Fruit fly (Drosophila melanogaster) whole organism, embryonic: ENCODE data around the gene Cyp18a1.

Experiments
- Atf6 ChIP-seq: fragments of 200-800 bp; sonication (Bioruptor generic); IDR thresholded peaks from 2 replicates; pipeline ENCODE4 v1.3.6; 2022; ENCODE audit warnings: missing biosample characterization, missing genetic modification characterization
- CG1024 ChIP-seq: fragments of 200-800 bp; sonication (Bioruptor generic); IDR thresholded peaks from 2 replicates; pipeline ENCODE4 v1.3.6; 2022; ENCODE audit warnings: missing biosample characterization, missing genetic modification characterization
- CG11085 ChIP-seq: fragments of 200-800 bp; sonication (Bioruptor generic); IDR thresholded peaks from 2 replicates; pipeline ENCODE4 v1.3.6; 2022; ENCODE audit warnings: missing biosample characterization, missing genetic modification characterization
- CG14710 ChIP-seq: fragments of 200-800 bp; sonication (Bioruptor generic); optimal IDR thresholded peaks from 3 replicates; lab custom pipeline; 2019; ENCODE audit warnings: missing biosample characterization, mild to moderate bottlenecking, missing genetic modification characterization, moderate library complexity
- CG15269 ChIP-seq: fragments of 200-800 bp; sonication (Bioruptor generic); optimal IDR thresholded peaks from 2 replicates; lab custom pipeline; 2018; ENCODE audit warnings: missing biosample characterization, mild to moderate bottlenecking, missing genetic modification characterization, moderate library complexity
- CG16779 ChIP-seq: fragments of 200-800 bp; sonication (Bioruptor generic); IDR thresholded peaks from 2 replicates; pipeline ENCODE4 v1.3.6; 2022; ENCODE audit warnings: missing biosample characterization, missing genetic modification characterization
- CG1832 ChIP-seq: fragments of 200-800 bp; sonication (Bioruptor generic); optimal IDR thresholded peaks from 2 replicates; lab custom pipeline; 2017; ENCODE audit warnings: missing biosample characterization, mild to moderate bottlenecking, missing genetic modification characterization, inconsistent platforms
- CG34224 ChIP-seq: fragments of 200-800 bp; sonication (Bioruptor generic); IDR thresholded peaks from 3 replicates; pipeline ENCODE4 v1.3.6; 2022; ENCODE audit warnings: missing biosample characterization, missing genetic modification characterization; ENCODE audit not compliant: partially characterized antibody
- CG3838 ChIP-seq: fragments of 200-800 bp; sonication (Bioruptor generic); optimal IDR thresholded peaks from 3 replicates; lab custom pipeline; 2016; ENCODE audit warnings: missing biosample characterization, missing genetic modification characterization
- CG4617 ChIP-seq: fragments of 200-800 bp; sonication (Bioruptor generic); optimal IDR thresholded peaks from 3 replicates; lab custom pipeline; 2016; ENCODE audit warnings: missing biosample characterization, missing genetic modification characterization, borderline replicate concordance
- CG6254 ChIP-seq: fragments of 200-800 bp; sonication (Bioruptor generic); optimal IDR thresholded peaks from 3 replicates; lab custom pipeline; 2017; ENCODE audit warnings: mild to moderate bottlenecking, missing biosample characterization, missing genetic modification reagents, missing genetic modification characterization
- CG7556 ChIP-seq: fragments of 200-800 bp; sonication (Bioruptor generic); optimal IDR thresholded peaks from 2 replicates; lab custom pipeline; 2017; ENCODE audit warnings: missing biosample characterization, mild to moderate bottlenecking, missing genetic modification characterization
- CG7786 ChIP-seq: fragments of 200-800 bp; sonication (Bioruptor generic); optimal IDR thresholded peaks from 2 replicates; lab custom pipeline; 2016; ENCODE audit warnings: missing biosample characterization, missing genetic modification characterization
- CG8388 ChIP-seq: fragments of 200-800 bp; sonication (Bioruptor generic); optimal IDR thresholded peaks from 2 replicates; lab custom pipeline; 2019; ENCODE audit warnings: missing biosample characterization, mild to moderate bottlenecking, missing genetic modification characterization, moderate library complexity
- CG9215 ChIP-seq: fragments of 200-800 bp; sonication (Bioruptor generic); IDR thresholded peaks from 2 replicates; pipeline ENCODE4 v1.3.6; 2022; ENCODE audit warnings: missing biosample characterization, missing genetic modification characterization
- Camta ChIP-seq: fragments of 200-800 bp; sonication (Bioruptor generic); optimal IDR thresholded peaks from 2 replicates; lab custom pipeline; 2016; ENCODE audit warnings: missing biosample characterization, missing genetic modification characterization
- D19A ChIP-seq: fragments of 200-800 bp; optimal IDR thresholded peaks from 3 replicates; lab custom pipeline; 2019; ENCODE audit warnings: missing biosample characterization, mild to moderate bottlenecking, missing genetic modification characterization, moderate library complexity
- Dll ChIP-seq: fragments of 200-800 bp; sonication (Bioruptor generic); IDR thresholded peaks from 4 replicates; pipeline ENCODE4 v1.3.6; 2022; ENCODE audit warnings: missing biosample characterization, missing genetic modification characterization; ENCODE audit not compliant: partially characterized antibody
- Doc2 ChIP-seq: fragments of 200-800 bp; sonication (Bioruptor generic); IDR thresholded peaks from 2 replicates; pipeline ENCODE4 v1.3.6; 2022; ENCODE audit warnings: missing biosample characterization, missing genetic modification characterization
- Ets65A ChIP-seq: fragments of 200-800 bp; sonication (Bioruptor generic); peaks from one replicate; lab custom pipeline; 2016; ENCODE audit warnings: missing biosample characterization, missing genetic modification characterization
- Ets97D ChIP-seq: fragments of 200-800 bp; sonication (Bioruptor generic); optimal IDR thresholded peaks from 3 replicates; lab custom pipeline; 2016; ENCODE audit warnings: missing biosample characterization, missing genetic modification characterization
- Fer2 ChIP-seq: fragments of 200-800 bp; sonication (Bioruptor generic); optimal IDR thresholded peaks from 2 replicates; lab custom pipeline; 2018; ENCODE audit warnings: missing biosample characterization, mild to moderate bottlenecking, missing genetic modification characterization, moderate library complexity
- HLHmδ ChIP-seq: fragments of 200-800 bp; sonication (Bioruptor generic); optimal IDR thresholded peaks from 2 replicates; lab custom pipeline; 2018; ENCODE audit warnings: missing biosample characterization, mild to moderate bottlenecking, missing genetic modification characterization, moderate library complexity
- Max ChIP-seq: fragments of 200-800 bp; sonication (Bioruptor generic); optimal IDR thresholded peaks from 2 replicates; lab custom pipeline; 2016; ENCODE audit warnings: missing biosample characterization, mild to moderate bottlenecking, missing genetic modification characterization
- NC2β ChIP-seq: fragments of 200-800 bp; sonication (Bioruptor generic); optimal IDR thresholded peaks from 2 replicates; lab custom pipeline; 2016; ENCODE audit warnings: missing biosample characterization, missing genetic modification characterization
- Rfx ChIP-seq: fragments of 200-800 bp; sonication (Bioruptor generic); IDR thresholded peaks from 2 replicates; pipeline ENCODE4 v1.3.6; 2022; ENCODE audit warnings: missing biosample characterization, missing genetic modification characterization
- Side ChIP-seq: fragments of 200-800 bp; sonication (Bioruptor generic); optimal IDR thresholded peaks from 2 replicates; lab custom pipeline; 2016; ENCODE audit warnings: missing biosample characterization, missing genetic modification characterization
- ato ChIP-seq: fragments of 200-800 bp; sonication (Bioruptor generic); IDR thresholded peaks from 2 replicates; pipeline ENCODE4 v1.3.6; 2022; ENCODE audit warnings: missing biosample characterization, missing genetic modification characterization; ENCODE audit not compliant: partially characterized antibody
- cad ChIP-seq: fragments of >200 bp; optimal IDR thresholded peaks from 2 replicates; lab custom pipeline; 2017; ENCODE audit warnings: missing biosample characterization, missing genetic modification characterization
- dati ChIP-seq: fragments of 200-800 bp; sonication (Bioruptor generic); IDR thresholded peaks from 2 replicates; pipeline ENCODE4 v1.3.6; 2022; ENCODE audit warnings: missing biosample characterization, missing genetic modification characterization
- dimm ChIP-seq: fragments of 200-800 bp; sonication (Bioruptor generic); IDR thresholded peaks from 2 replicates; pipeline ENCODE4 v1.3.6; 2022; ENCODE audit warnings: missing biosample characterization, missing genetic modification characterization
- dm ChIP-seq: fragments of 200-800 bp; sonication (Bioruptor generic); optimal IDR thresholded peaks from 3 replicates; lab custom pipeline; 2016; ENCODE audit warnings: missing biosample characterization, missing genetic modification characterization
- dmrt99B ChIP-seq: fragments of 200-800 bp; sonication (Bioruptor generic); optimal IDR thresholded peaks from 2 replicates; lab custom pipeline; 2018; ENCODE audit warnings: missing biosample characterization, mild to moderate bottlenecking, missing genetic modification characterization, moderate library complexity
- exex ChIP-seq: fragments of 200-800 bp; sonication (Bioruptor generic); optimal IDR thresholded peaks from 4 replicates; lab custom pipeline; 2018; ENCODE audit warnings: missing biosample characterization, mild to moderate bottlenecking, missing genetic modification characterization, moderate library complexity
- fru ChIP-seq: fragments of >200 bp; optimal IDR thresholded peaks from 2 replicates; lab custom pipeline; 2017
- gce ChIP-seq: fragments of 200-800 bp; sonication (Bioruptor generic); IDR thresholded peaks from 3 replicates; pipeline ENCODE4 v1.3.6; 2022; ENCODE audit warnings: missing biosample characterization, missing genetic modification characterization
- her ChIP-seq: fragments of 200-800 bp; sonication (Bioruptor generic); optimal IDR thresholded peaks from 2 replicates; lab custom pipeline; 2016; ENCODE audit warnings: missing biosample characterization, missing genetic modification characterization
- inv ChIP-seq: fragments of 200-800 bp; sonication (Bioruptor generic); IDR thresholded peaks from 2 replicates; pipeline ENCODE4 v1.3.6; 2022; ENCODE audit warnings: missing biosample characterization, missing genetic modification characterization; ENCODE audit not compliant: partially characterized antibody
- kay ChIP-seq: fragments of 200-800 bp; sonication (Bioruptor generic); optimal IDR thresholded peaks from 2 replicates; lab custom pipeline; 2016; ENCODE audit warnings: missing biosample characterization, missing genetic modification characterization
- peb ChIP-seq: fragments of 200-800 bp; sonication (Bioruptor generic); IDR thresholded peaks from 2 replicates; pipeline ENCODE4 v1.3.6; 2022; ENCODE audit warnings: missing biosample characterization, missing genetic modification characterization
- sens-2 ChIP-seq: fragments of 200-800 bp; sonication (Bioruptor generic); IDR thresholded peaks from 2 replicates; pipeline ENCODE4 v1.3.6; 2022; ENCODE audit warnings: missing biosample characterization, missing genetic modification characterization
- ssp ChIP-seq: fragments of 200-800 bp; sonication (Bioruptor generic); IDR thresholded peaks from 2 replicates; pipeline ENCODE4 v1.3.6; 2022; ENCODE audit warnings: missing biosample characterization, missing genetic modification characterization
- stwl ChIP-seq: fragments of 200-800 bp; sonication (Bioruptor generic); optimal IDR thresholded peaks from 3 replicates; lab custom pipeline; 2018; ENCODE audit warnings: missing biosample characterization, mild to moderate bottlenecking, missing genetic modification characterization, moderate library complexity
- tx ChIP-seq: fragments of 200-800 bp; sonication (Bioruptor generic); optimal IDR thresholded peaks from 2 replicates; lab custom pipeline; 2016; ENCODE audit warnings: missing biosample characterization, missing genetic modification characterization

Cyp18a1 gene

dm6 chrX:18652879-18653278 is 40.0 kb downstream of the Cyp18a1 start, which contains the start of gene Ing3 (continued):
- TF ChIP-seq ssp (GFP tag; lab: Robert Waterston, UW): no peak
- TF ChIP-seq ato (GFP tag; lab: Robert Waterston, UW): peak; percentile 63
- no peak for TF ChIP-seq Rfx (GFP tag; lab: Robert Waterston, UW)
- no peak for TF ChIP-seq CG9215
- TF ChIP-seq Ets97D (GFP tag; lab: Kevin White, UChicago): peak; percentile 30
- peak; percentile 70 for TF ChIP-seq CG4617
- no peak for TF ChIP-seq NC2β (GFP tag; lab: Kevin White, UChicago)
- no peak for TF ChIP-seq dm (GFP tag; lab: Kevin White, UChicago)
- TF ChIP-seq CG1024: no peak
- no peak for TF ChIP-seq CG15269 (tag; lab: Kevin White, UChicago)
- no peak for TF ChIP-seq CG7556 (GFP tag; lab: Kevin White, UChicago)
- TF ChIP-seq Max (GFP tag; lab: Kevin White, UChicago): no peak
- no peak for TF ChIP-seq CG1832
- no peak for TF ChIP-seq Fer2 (tag; lab: Kevin White, UChicago)
- no peak for TF ChIP-seq fru
- TF ChIP-seq dati: no peak
- TF ChIP-seq D19A (tag; lab: Kevin White, UChicago): no peak
- no peak for TF ChIP-seq exex
- TF ChIP-seq CG16779: no peak
- TF ChIP-seq CG14710 (tag; lab: Kevin White, UChicago): peak; percentile 38
- no peak for TF ChIP-seq CG7786 (GFP tag; lab: Kevin White, UChicago)
- TF ChIP-seq dmrt99B (tag; lab: Kevin White, UChicago): no peak
- no peak for TF ChIP-seq cad
- no peak for TF ChIP-seq sens-2 (GFP tag; lab: Robert Waterston, UW)
- no peak for TF ChIP-seq dimm (GFP tag; lab: Robert Waterston, UW)
- no peak for TF ChIP-seq Ets65A (GFP tag; lab: Kevin White, UChicago)
- no peak for TF ChIP-seq CG11085 (GFP tag; lab: Robert Waterston, UW)
- no peak for TF ChIP-seq peb (GFP tag; lab: Robert Waterston, UW)
- TF ChIP-seq CG8388 (GFP tag; lab: Kevin White, UChicago): no peak
- TF ChIP-seq gce (GFP tag; lab: Robert Waterston, UW): no peak
- TF ChIP-seq Side (GFP tag; lab: Kevin White, UChicago): no peak
- no peak for TF ChIP-seq CG3838 (GFP tag; lab: Kevin White, UChicago)
- TF ChIP-seq Doc2 (GFP tag; lab: Robert Waterston, UW): no peak
- no peak for TF ChIP-seq tx (GFP tag; lab: Kevin White, UChicago)
- peak; percentile 57 for TF ChIP-seq her
- no peak for TF ChIP-seq HLHmδ (GFP tag; lab: Kevin White, UChicago)
- no peak for TF ChIP-seq CG6254
- TF ChIP-seq stwl (tag; lab: Kevin White, UChicago): peak; percentile 30
- TF ChIP-seq CG34224 (GFP tag; lab: Robert Waterston, UW): peak; percentile 53; the same call in 2 of the 3 replicates
- TF ChIP-seq inv: peak; percentile 51; the same call in 1 of the 2 replicates
- TF ChIP-seq Dll (GFP tag; lab: Robert Waterston, UW): peak; percentile 66; the same call in 3 of the 4 replicates
- no peak for TF ChIP-seq Atf6 (GFP tag; lab: Robert Waterston, UW)
- no peak for TF ChIP-seq kay (GFP tag; lab: Kevin White, UChicago)
- TF ChIP-seq Camta (GFP tag; lab: Kevin White, UChicago): no peak
